Worm (Caenorhabditis elegans) whole organism, young adult: Measurements from ENCODE around the gene F58A6.1.

ENCODE experiments used
- B0261.1 ChIP-seq: sonication (generic microtip); optimal IDR thresholded peaks from 2 replicates; lab custom pipeline; 2016; ENCODE audit warnings: mild to moderate bottlenecking, missing genetic modification characterization, moderate library complexity, missing compliant biosample characterization
- C06A6.2 ChIP-seq: fragments of 200-800 bp; sonication (Bioruptor generic); conservative IDR thresholded peaks from 2 replicates; pipeline ENCODE4 v1.3.6; 2022; ENCODE audit warnings: missing genetic modification characterization, missing compliant biosample characterization
- F10E7.11 ChIP-seq: sonication (generic microtip); optimal IDR thresholded peaks from 2 replicates; lab custom pipeline; 2017; ENCODE audit warnings: mild to moderate bottlenecking, missing genetic modification characterization, moderate library complexity, missing compliant biosample characterization
- F23B12.7 ChIP-seq: sonication (generic microtip); optimal IDR thresholded peaks from 2 replicates; lab custom pipeline; 2017; ENCODE audit warnings: missing genetic modification characterization, mild to moderate bottlenecking, missing compliant biosample characterization, antibody characterized with exemption, moderate library complexity; ENCODE audit not compliant: insufficient read depth
- F33H1.4 ChIP-seq: fragments of 200-800 bp; sonication (Bioruptor generic); IDR thresholded peaks from 2 replicates; pipeline ENCODE4 v1.3.6; 2022; ENCODE audit warnings: missing genetic modification reagents, missing genetic modification characterization, missing compliant biosample characterization
- F57A8.1 ChIP-seq: fragments of 200-800 bp; sonication (Bioruptor generic); optimal IDR thresholded peaks from 2 replicates; lab custom pipeline; 2018; ENCODE audit warnings: mild to moderate bottlenecking, missing genetic modification characterization, moderate library complexity, missing compliant biosample characterization
- K11D2.4 ChIP-seq: fragments of 200-800 bp; sonication (Bioruptor generic); IDR thresholded peaks from 2 replicates; pipeline ENCODE4 v1.3.6; 2022; ENCODE audit warnings: missing genetic modification reagents, missing genetic modification characterization, missing compliant biosample characterization
- Y53F4B.3 ChIP-seq: fragments of 200-800 bp; sonication (Bioruptor generic); IDR thresholded peaks from 2 replicates; pipeline ENCODE4 v1.3.6; 2022; ENCODE audit warnings: missing genetic modification reagents, missing genetic modification characterization, missing compliant biosample characterization
- Y53G8AR.9 ChIP-seq: fragments of 200-800 bp; sonication (Bioruptor generic); conservative IDR thresholded peaks from 2 replicates; pipeline ENCODE4 v1.3.6; 2022; ENCODE audit warnings: missing genetic modification reagents, missing genetic modification characterization, missing compliant biosample characterization
- Y79H2A.3 ChIP-seq: fragments of 200-800 bp; sonication (Bioruptor generic); conservative IDR thresholded peaks from 2 replicates; pipeline ENCODE4 v1.3.6; 2022; ENCODE audit warnings: missing genetic modification reagents, missing genetic modification characterization, missing compliant biosample characterization
- akir-1 ChIP-seq: fragments of 200-800 bp; sonication (Bioruptor generic); optimal IDR thresholded peaks from 2 replicates; lab custom pipeline; 2018; ENCODE audit warnings: mild to moderate bottlenecking, missing genetic modification characterization, moderate library complexity, missing compliant biosample characterization
- ama-1 ChIP-seq, 3 experiments: fragments of 150-350 bp in 1 of 3; sonication (generic microtip) in 2 of 3; optimal IDR thresholded peaks; 2 replicates each; lab custom pipeline; 2014 to 2018; ENCODE audit warnings: missing biosample characterization in 2 of 3, missing genetic modification characterization in 2 of 3, missing genetic modification reagents in 2 of 3
- atf-7 ChIP-seq: sonication (generic microtip); optimal IDR thresholded peaks from 2 replicates; lab custom pipeline; 2017; ENCODE audit warnings: mild to moderate bottlenecking, missing genetic modification characterization, missing compliant biosample characterization
- athp-1 ChIP-seq: sonication (generic microtip); optimal IDR thresholded peaks from 2 replicates; lab custom pipeline; 2017; ENCODE audit warnings: mild to moderate bottlenecking, missing genetic modification characterization, missing compliant biosample characterization
- ccch-3 ChIP-seq: fragments of 200-800 bp; sonication (Bioruptor generic); optimal IDR thresholded peaks from 2 replicates; lab custom pipeline; 2018; ENCODE audit warnings: mild to moderate bottlenecking, missing genetic modification characterization, missing compliant biosample characterization
- ceh-58 ChIP-seq: fragments of 200-800 bp; sonication (Bioruptor generic); IDR thresholded peaks from 2 replicates; pipeline ENCODE4 v1.3.6; 2022; ENCODE audit warnings: missing genetic modification characterization, missing compliant biosample characterization
- ceh-91 ChIP-seq: fragments of 200-800 bp; sonication (Bioruptor generic); IDR thresholded peaks from 2 replicates; pipeline ENCODE4 v1.3.6; 2022; ENCODE audit warnings: missing genetic modification reagents, missing genetic modification characterization, missing compliant biosample characterization
- die-1 ChIP-seq: sonication (generic microtip); optimal IDR thresholded peaks from 2 replicates; lab custom pipeline; 2016; ENCODE audit warnings: missing genotype, mild to moderate bottlenecking, missing genetic modification characterization, missing compliant biosample characterization
- dox-1 ChIP-seq: fragments of 200-800 bp; sonication (Bioruptor generic); IDR thresholded peaks from 2 replicates; pipeline ENCODE4 v1.3.6; 2022; ENCODE audit warnings: missing genetic modification reagents, missing genetic modification characterization, missing compliant biosample characterization
- efl-1 ChIP-seq: fragments of 150-350 bp; optimal IDR thresholded peaks from 2 replicates; lab custom pipeline; 2014; ENCODE audit warnings: missing biosample characterization, missing genetic modification reagents, missing genetic modification characterization
- egl-44 ChIP-seq: fragments of 200-800 bp; sonication (Bioruptor generic); IDR thresholded peaks from 2 replicates; pipeline ENCODE4 v1.3.6; 2022; ENCODE audit warnings: missing genetic modification reagents, missing genetic modification characterization, missing compliant biosample characterization
- fkh-3 ChIP-seq: sonication (generic microtip); optimal IDR thresholded peaks from 2 replicates; lab custom pipeline; 2016; ENCODE audit warnings: mild to moderate bottlenecking, missing genetic modification characterization, missing compliant biosample characterization
- gei-17 ChIP-seq: fragments of 200-800 bp; sonication (Bioruptor generic); optimal IDR thresholded peaks from 2 replicates; lab custom pipeline; 2018; ENCODE audit warnings: mild to moderate bottlenecking, missing genetic modification characterization, missing compliant biosample characterization
- hmg-20 ChIP-seq: fragments of 200-800 bp; sonication (Bioruptor generic); IDR thresholded peaks from 2 replicates; pipeline ENCODE4 v1.3.6; 2022; ENCODE audit warnings: missing genetic modification reagents, missing genetic modification characterization, missing compliant biosample characterization
- hrde-1 ChIP-seq: sonication (generic microtip); optimal IDR thresholded peaks from 2 replicates; lab custom pipeline; 2016; ENCODE audit warnings: missing genetic modification characterization, mild to moderate bottlenecking, missing compliant biosample characterization, moderate library complexity, missing genotype, missing genetic modification reagents, borderline replicate concordance
- let-607 ChIP-seq, 2 experiments: fragments of 200-800 bp in 1 of 2; sonication (Bioruptor generic) in 1 of 2; sonication (generic microtip) in 1 of 2; optimal IDR thresholded peaks; 2 replicates each; lab custom pipeline; 2016 to 2018; ENCODE audit warnings: mild to moderate bottlenecking in 2 of 2, missing compliant biosample characterization in 2 of 2, missing genetic modification characterization in 2 of 2, moderate library complexity in 2 of 2, missing genotype in 1 of 2
- lin-26 ChIP-seq: fragments of 200-800 bp; sonication (Bioruptor generic); IDR thresholded peaks from 2 replicates; pipeline ENCODE4 v1.3.6; 2022; ENCODE audit warnings: missing genetic modification reagents, missing genetic modification characterization, missing compliant biosample characterization
- lin-54 ChIP-seq: fragments of 200-800 bp; sonication (Bioruptor generic); optimal IDR thresholded peaks from 2 replicates; lab custom pipeline; 2018; ENCODE audit warnings: mild to moderate bottlenecking, missing genetic modification characterization, missing compliant biosample characterization
- lsy-27 ChIP-seq: sonication (generic microtip); optimal IDR thresholded peaks from 2 replicates; lab custom pipeline; 2017; ENCODE audit warnings: missing genetic modification characterization, mild to moderate bottlenecking, missing compliant biosample characterization, antibody characterized with exemption, missing genotype, borderline replicate concordance; ENCODE audit not compliant: insufficient read depth
- madf-6 ChIP-seq: fragments of 200-800 bp; sonication (Bioruptor generic); IDR thresholded peaks from 2 replicates; pipeline ENCODE4 v1.3.6; 2022; ENCODE audit warnings: missing genetic modification reagents, missing genetic modification characterization, missing compliant biosample characterization
- madf-8 ChIP-seq: fragments of 200-800 bp; sonication (Bioruptor generic); conservative IDR thresholded peaks from 2 replicates; pipeline ENCODE4 v1.3.6; 2022; ENCODE audit warnings: missing genetic modification reagents, missing genetic modification characterization, missing compliant biosample characterization
- mes-4 ChIP-seq: sonication (generic microtip); optimal IDR thresholded peaks from 2 replicates; lab custom pipeline; 2016; ENCODE audit warnings: missing genotype, missing genetic modification characterization, missing compliant biosample characterization
- mxl-1 ChIP-seq: sonication (generic microtip); optimal IDR thresholded peaks from 2 replicates; lab custom pipeline; 2016; ENCODE audit warnings: missing genetic modification characterization, missing compliant biosample characterization
- nfyb-1 ChIP-seq: fragments of 200-800 bp; sonication (Bioruptor generic); IDR thresholded peaks from 2 replicates; pipeline ENCODE4 v1.3.6; 2022; ENCODE audit warnings: missing genetic modification reagents, missing genetic modification characterization, missing compliant biosample characterization
- rcor-1 ChIP-seq: fragments of 200-800 bp; sonication (Bioruptor generic); IDR thresholded peaks from 2 replicates; pipeline ENCODE4 v1.3.6; 2022; ENCODE audit warnings: missing genetic modification reagents, missing genetic modification characterization, missing compliant biosample characterization
- rpc-1 ChIP-seq, 2 experiments: fragments of 150-350 bp in 1 of 2; sonication (generic microtip) in 1 of 2; optimal IDR thresholded peaks; 2 replicates each; lab custom pipeline; 2014 to 2018; ENCODE audit warnings: missing biosample characterization in 1 of 2, missing genetic modification characterization in 1 of 2, missing genetic modification reagents in 1 of 2, missing genotype in 1 of 2
- sdz-38 ChIP-seq: sonication (generic microtip); optimal IDR thresholded peaks from 2 replicates; lab custom pipeline; 2016; ENCODE audit warnings: missing genotype, missing genetic modification characterization, missing compliant biosample characterization
- sea-2 ChIP-seq: fragments of 200-800 bp; sonication (Bioruptor generic); IDR thresholded peaks from 2 replicates; pipeline ENCODE4 v1.3.6; 2022; ENCODE audit warnings: missing genetic modification characterization, missing compliant biosample characterization
- snpc-1.1 ChIP-seq: sonication (generic microtip); optimal IDR thresholded peaks from 2 replicates; lab custom pipeline; 2017; ENCODE audit warnings: missing genetic modification characterization, mild to moderate bottlenecking, missing compliant biosample characterization, antibody characterized with exemption, moderate library complexity, missing genotype, missing genetic modification reagents; ENCODE audit not compliant: insufficient read depth
- snpc-1.3 ChIP-seq: sonication (generic microtip); optimal IDR thresholded peaks from 2 replicates; lab custom pipeline; 2017; ENCODE audit warnings: missing genetic modification characterization, mild to moderate bottlenecking, missing compliant biosample characterization, antibody characterized with exemption, moderate library complexity, missing genotype, missing genetic modification reagents; ENCODE audit not compliant: insufficient read depth
- snpc-4 ChIP-seq, 5 experiments: fragments of 150-350 bp in 1 of 5; sonication (generic microtip) in 4 of 5; optimal IDR thresholded peaks; 2 replicates each; lab custom pipeline; 2014 to 2018; ENCODE audit warnings: missing genetic modification characterization in 5 of 5, missing biosample characterization in 3 of 5, antibody characterized with exemption in 2 of 5, mild to moderate bottlenecking in 2 of 5, missing compliant biosample characterization in 2 of 5, missing genotype in 2 of 5, moderate library complexity in 2 of 5, missing genetic modification reagents in 1 of 5
- tbx-9 ChIP-seq: sonication (generic microtip); optimal IDR thresholded peaks from 2 replicates; lab custom pipeline; 2016; ENCODE audit warnings: borderline replicate concordance, missing genetic modification characterization, inconsistent platforms, missing compliant biosample characterization
- xnd-1 ChIP-seq: sonication (generic microtip); optimal IDR thresholded peaks from 2 replicates; lab custom pipeline; 2016; ENCODE audit warnings: missing genotype, missing genetic modification reagents, missing genetic modification characterization, missing compliant biosample characterization
- ztf-18 ChIP-seq: sonication (generic microtip); optimal IDR thresholded peaks from 2 replicates; lab custom pipeline; 2016; ENCODE audit warnings: missing genotype, mild to moderate bottlenecking, missing genetic modification characterization, missing compliant biosample characterization
- ztf-25 ChIP-seq: fragments of 200-800 bp; sonication (Bioruptor generic); IDR thresholded peaks from 2 replicates; pipeline ENCODE4 v1.3.6; 2022; ENCODE audit warnings: missing genetic modification reagents, missing genetic modification characterization, missing compliant biosample characterization
- ztf-28 ChIP-seq: fragments of 200-800 bp; sonication (Bioruptor generic); IDR thresholded peaks from 2 replicates; pipeline ENCODE4 v1.3.6; 2022; ENCODE audit warnings: missing genetic modification reagents, missing genetic modification characterization, missing compliant biosample characterization

F58A6.1 gene

DNA sequence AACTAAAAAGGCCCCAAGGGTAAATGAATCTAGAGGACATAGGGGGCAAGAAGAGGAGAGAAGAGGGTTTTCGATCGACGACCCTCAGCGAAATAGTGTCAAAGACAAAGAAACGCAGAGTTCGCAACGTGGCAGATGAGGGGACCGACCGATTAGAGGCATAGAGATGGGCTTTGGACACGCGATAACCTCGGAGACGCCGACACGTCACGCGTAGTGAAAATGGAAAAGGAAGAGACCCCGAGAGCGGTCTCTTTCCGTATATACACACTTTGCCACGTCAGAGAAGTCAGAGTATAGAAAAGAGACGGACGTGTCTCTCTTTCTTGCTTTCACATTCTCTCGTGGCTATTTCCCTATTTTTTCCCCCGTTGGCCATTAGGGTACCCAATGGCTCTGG lies 38.8 kb downstream of the F58A6.1 start:
- TF ChIP-seq fkh-3 (tag; lab: Kevin White, UChicago) (no peak), snpc-4 (GFP tag; optimal IDR thresholded peaks at IDR 0.05; lab: Kevin White, UChicago) (no peak), snpc-4 (tag; optimal IDR thresholded peaks at IDR 0.05; lab: Kevin White, UChicago) (peak in 3 of 4 experiments; percentile 31 to 54 (median 38)), F23B12.7 (tag; lab: Kevin White, UChicago) (no peak), mxl-1 (tag; lab: Kevin White, UChicago) (no peak), tbx-9 (tag; lab: Kevin White, UChicago) (no peak), F33H1.4 (no peak), atf-7 (tag; lab: Kevin White, UChicago) (peak; percentile 26), snpc-1.3 (no peak), mes-4 (tag; lab: Kevin White, UChicago) (no peak), K11D2.4 (GFP tag; lab: Robert Waterston, UW) (peak; percentile 31; the same call in 1 of the 2 replicates), athp-1 (no peak), Y79H2A.3 (no peak), gei-17 (GFP tag; lab: Kevin White, UChicago) (peak; percentile 28), lsy-27 (tag; lab: Kevin White, UChicago) (no peak), dox-1 (no peak), Y53G8AR.9 (GFP tag; lab: Robert Waterston, UW) (0 out of 2 replicates have a peak, but pooled peaks have one; percentile 36), egl-44 (0 out of 2 replicates have a peak, but pooled peaks have one; percentile 61), Y53F4B.3 (GFP tag; lab: Robert Waterston, UW) (no peak), let-607 (tag; optimal IDR thresholded peaks at IDR 0.05; lab: Kevin White, UChicago) (peak; percentile 47 to 89), F57A8.1 (GFP tag; lab: Kevin White, UChicago) (no peak), hrde-1 (tag; lab: Kevin White, UChicago) (no peak), nfyb-1 (peak; percentile 81), ztf-18 (tag; lab: Kevin White, UChicago) (peak; percentile 26), madf-8 (no peak), efl-1 (no peak), B0261.1 (tag; lab: Kevin White, UChicago) (no peak), snpc-1.1 (tag; lab: Kevin White, UChicago) (no peak), rcor-1 (GFP tag; lab: Robert Waterston, UW) (no peak; the same call in 1 of the 2 replicates), ceh-91 (no peak), sea-2 (GFP tag; lab: Robert Waterston, UW) (no peak), akir-1 (GFP tag; lab: Kevin White, UChicago) (no peak), rpc-1 (optimal IDR thresholded peaks at IDR 0.05; lab: Kevin White, UChicago) (no peak), rpc-1 (tag; optimal IDR thresholded peaks at IDR 0.05; lab: Kevin White, UChicago) (no peak), hmg-20 (GFP tag; lab: Robert Waterston, UW) (no peak), F10E7.11 (no peak), xnd-1 (tag; lab: Kevin White, UChicago) (no peak), sdz-38 (tag; lab: Kevin White, UChicago) (no peak), madf-6 (no peak), ccch-3 (no peak), lin-54 (GFP tag; lab: Kevin White, UChicago) (peak; percentile 2), ztf-25 (GFP tag; lab: Robert Waterston, UW) (no peak), ceh-58 (GFP tag; lab: Robert Waterston, UW) (no peak), die-1 (peak; percentile 46), ztf-28 (GFP tag; lab: Robert Waterston, UW) (no peak), C06A6.2 (GFP tag; lab: Robert Waterston, UW) (no peak), ama-1 (optimal IDR thresholded peaks at IDR 0.05; lab: Kevin White, UChicago) (no peak), ama-1 (GFP tag; optimal IDR thresholded peaks at IDR 0.05; lab: Kevin White, UChicago) (no peak), lin-26 (peak; percentile 58; the same call in 1 of the 2 replicates)
